Worm (Caenorhabditis elegans): ENCODE data around the gene R05G6.10.

The R05G6.10 gene

ce11 chrIV:7486201-7486947 lies 56.0 kb downstream of the R05G6.10 start, which contains the start of the genes his-61 and his-62 (continued):
- TF ChIP-seq dmd-6 (GFP tag; IDR thresholded peaks at IDR 0.05): peak; percentile 79
- peak; percentile 76 for TF ChIP-seq lin-38 (GFP tag; IDR thresholded peaks at IDR 0.05)
- TF ChIP-seq pha-4 (GFP tag; IDR thresholded peaks at IDR 0.05): peak; percentile 66; the same call in 1 of the 2 replicates
- TF ChIP-seq pha-4 (tag; optimal IDR thresholded peaks at IDR 0.05): no peak
- no peak for TF ChIP-seq zip-2 (tag; optimal IDR thresholded peaks at IDR 0.05)
- TF ChIP-seq zag-1 (tag; optimal IDR thresholded peaks at IDR 0.05): no peak
- TF ChIP-seq ctbp-1 (GFP tag; IDR thresholded peaks at IDR 0.05): no peak
- TF ChIP-seq hif-1 (tag; optimal IDR thresholded peaks at IDR 0.05): peak in 1 of 2 experiments; percentile 22
- no peak for TF ChIP-seq skn-1 (tag; optimal IDR thresholded peaks at IDR 0.05)
- peak; percentile 97 for TF ChIP-seq nhr-48 (tag; optimal IDR thresholded peaks at IDR 0.05)
- 0 out of 2 replicates have a peak, but pooled peaks have one; percentile 20 for TF ChIP-seq nhr-41 (GFP tag; IDR thresholded peaks at IDR 0.05)
- peak; percentile 10 for TF ChIP-seq F49E8.2 (tag; optimal IDR thresholded peaks at IDR 0.05; ENCODE audit: borderline replicate concordance)
- no peak for TF ChIP-seq daf-19 (GFP tag; conservative IDR thresholded peaks at IDR 0.05)
- TF ChIP-seq Y75B8A.6 (GFP tag; IDR thresholded peaks at IDR 0.05): no peak
- TF ChIP-seq mxl-3 (GFP tag; optimal IDR thresholded peaks at IDR 0.05): no peak

- peak; percentile 23; the same call in 1 of the 2 replicates for TF ChIP-seq lim-7 (GFP tag; IDR thresholded peaks at IDR 0.05)
- 0 out of 2 replicates have a peak, but pooled peaks have one; percentile 8 for TF ChIP-seq D1046.2 (GFP tag; IDR thresholded peaks at IDR 0.05)
- TF ChIP-seq Y105C5A.15 (GFP tag; IDR thresholded peaks at IDR 0.05): peak; percentile 32; the same call in 1 of the 2 replicates
- peak; percentile 64; the same call in 1 of the 2 replicates for TF ChIP-seq F26F4.8 (GFP tag; conservative IDR thresholded peaks at IDR 0.05)
- peak; percentile 14 for TF ChIP-seq F49E8.2 (tag; optimal IDR thresholded peaks at IDR 0.05; ENCODE audit: borderline replicate concordance)
- TF ChIP-seq egl-43 (GFP tag; IDR thresholded peaks at IDR 0.05): peak; percentile 60; the same call in 1 of the 2 replicates
These were observed 56.7 kb downstream of the R05G6.10 start for ce11 chrIV:7485565-7486200.

- no peak for TF ChIP-seq gei-8 (GFP tag; optimal IDR thresholded peaks at IDR 0.05)
- no peak for TF ChIP-seq lir-3 (tag; optimal IDR thresholded peaks at IDR 0.05)
- TF ChIP-seq fkh-10 (GFP tag; optimal IDR thresholded peaks at IDR 0.05): peak; percentile 12
- peak; percentile 57 for TF ChIP-seq aha-1 (tag)
- TF ChIP-seq dpl-1 (GFP tag; optimal IDR thresholded peaks at IDR 0.05): peak; percentile 69
These were observed 64.2 kb downstream of the R05G6.10 start, which contains the start of gene rod-1 for ce11 chrIV:7478134-7478533. rod-1 (plus strand) TSS chrIV:7478452.

- no peak for TF ChIP-seq nhr-42 (GFP tag; IDR thresholded peaks at IDR 0.05)
- TF ChIP-seq nhr-76 (tag; optimal IDR thresholded peaks at IDR 0.05): no peak
- peak; percentile 85 for TF ChIP-seq unc-130 (GFP tag; optimal IDR thresholded peaks at IDR 0.05)
- no peak for TF ChIP-seq ctbp-1 (GFP tag; IDR thresholded peaks at IDR 0.05)
- peak; percentile 76 for TF ChIP-seq snpc-1.2 (GFP tag; IDR thresholded peaks at IDR 0.05)
- TF ChIP-seq ZK337.2 (GFP tag; IDR thresholded peaks at IDR 0.05): no peak
- TF ChIP-seq zfp-2 (tag; optimal IDR thresholded peaks at IDR 0.05): no peak
- TF ChIP-seq F49E8.2 (tag; optimal IDR thresholded peaks at IDR 0.05; ENCODE audit: borderline replicate concordance): peak; percentile 74
- no peak for TF ChIP-seq duxl-1 (tag; optimal IDR thresholded peaks at IDR 0.05; ENCODE audit: poor library complexity)
- TF ChIP-seq zag-1 (tag; optimal IDR thresholded peaks at IDR 0.05): no peak
- TF ChIP-seq ztf-7 (tag; optimal IDR thresholded peaks at IDR 0.05): no peak
- TF ChIP-seq egl-27 (tag; optimal IDR thresholded peaks at IDR 0.05): no peak
- peak; percentile 62 for TF ChIP-seq Y48G9A.11 (GFP tag; IDR thresholded peaks at IDR 0.05)
- TF ChIP-seq snpc-4 (tag; optimal IDR thresholded peaks at IDR 0.05): no peak
- TF ChIP-seq lin-38 (GFP tag; IDR thresholded peaks at IDR 0.05): peak; percentile 66
- 0 out of 2 replicates have a peak, but pooled peaks have one; percentile 12 for TF ChIP-seq ceh-44 (GFP tag; IDR thresholded peaks at IDR 0.05)
- TF ChIP-seq hlh-30 (tag; optimal IDR thresholded peaks at IDR 0.05; ENCODE audit: insufficient read depth): no peak
- TF ChIP-seq daf-12 (tag; optimal IDR thresholded peaks at IDR 0.05): no peak
- TF ChIP-seq zfp-3 (GFP tag; conservative IDR thresholded peaks at IDR 0.05): no peak
- TF ChIP-seq rbr-2 (tag; optimal IDR thresholded peaks at IDR 0.05): no peak
These were observed 64.6 kb downstream of the R05G6.10 start for ce11 chrIV:7477697-7478096.
